Worm (Caenorhabditis elegans) whole organism, L1 larva: Measurements from ENCODE around the gene pals-19.

Source experiments
- C04F5.9 ChIP-seq: sonication (generic microtip); optimal IDR thresholded peaks from 2 replicates; lab custom pipeline; 2016; ENCODE audit warnings: missing genetic modification characterization, missing compliant biosample characterization
- C16A3.4 ChIP-seq: fragments of 150-350 bp; optimal IDR thresholded peaks from 2 replicates; lab custom pipeline; 2014; ENCODE audit warnings: missing biosample characterization, missing genetic modification characterization
- Y116A8C.19 ChIP-seq: sonication (generic microtip); optimal IDR thresholded peaks from 2 replicates; lab custom pipeline; 2016; ENCODE audit warnings: missing compliant biosample characterization, missing genetic modification characterization, borderline replicate concordance
- aha-1 ChIP-seq: fragments of 150-350 bp; optimal IDR thresholded peaks from 2 replicates; lab custom pipeline; 2014; ENCODE audit warnings: missing biosample characterization, missing genetic modification characterization
- ama-1 ChIP-seq: fragments of 150-350 bp; optimal IDR thresholded peaks from 2 replicates; lab custom pipeline; 2014
- blmp-1 ChIP-seq: fragments of 150-350 bp; optimal IDR thresholded peaks from 2 replicates; lab custom pipeline; 2014; ENCODE audit warnings: missing biosample characterization, missing genetic modification characterization
- ceh-63 ChIP-seq: fragments of 200-800 bp; sonication (Bioruptor generic); optimal IDR thresholded peaks from 2 replicates; lab custom pipeline; 2018; ENCODE audit warnings: mild to moderate bottlenecking, missing genetic modification characterization, missing compliant biosample characterization
- ceh-8 ChIP-seq: fragments of 200-800 bp; sonication (Bioruptor generic); optimal IDR thresholded peaks from 2 replicates; lab custom pipeline; 2018; ENCODE audit warnings: mild to moderate bottlenecking, missing genetic modification characterization, moderate library complexity, missing compliant biosample characterization
- ces-1 ChIP-seq: fragments of 150-350 bp; optimal IDR thresholded peaks from 2 replicates; lab custom pipeline; 2014; ENCODE audit warnings: missing biosample characterization, missing genetic modification reagents, missing genetic modification characterization
- dsc-1 ChIP-seq: sonication (generic microtip); optimal IDR thresholded peaks from 2 replicates; lab custom pipeline; 2016; ENCODE audit warnings: mild to moderate bottlenecking, missing genetic modification characterization, missing compliant biosample characterization
- efl-1 ChIP-seq, 4 experiments: fragments of 150-350 bp; optimal IDR thresholded peaks in 3 of 4; peaks in 1 of 4; 1 replicate in 1 of 4; 2 replicates in 3 of 4; lab custom pipeline; 2014; ENCODE audit warnings: missing biosample characterization in 2 of 4, missing genetic modification characterization in 2 of 4, missing genetic modification reagents in 2 of 4
- efl-3 ChIP-seq: fragments of 200-800 bp; sonication (Bioruptor generic); optimal IDR thresholded peaks from 2 replicates; lab custom pipeline; 2018; ENCODE audit warnings: mild to moderate bottlenecking, missing genetic modification characterization, missing compliant biosample characterization
- elt-2 ChIP-seq: sonication (generic microtip); optimal IDR thresholded peaks from 2 replicates; lab custom pipeline; 2016; ENCODE audit warnings: missing genetic modification characterization, mild to moderate bottlenecking, inconsistent platforms, missing compliant biosample characterization, missing genetic modification reagents
- ets-5 ChIP-seq: fragments of 200-800 bp; sonication (Bioruptor generic); IDR thresholded peaks from 2 replicates; pipeline ENCODE4 v1.3.6; 2022; ENCODE audit warnings: missing genetic modification characterization, missing compliant biosample characterization
- fkh-8 ChIP-seq: sonication (generic microtip); optimal IDR thresholded peaks from 2 replicates; lab custom pipeline; 2016; ENCODE audit warnings: mild to moderate bottlenecking, missing genetic modification characterization, missing compliant biosample characterization
- fos-1 ChIP-seq: fragments of 150-350 bp; optimal IDR thresholded peaks from 2 replicates; lab custom pipeline; 2014; ENCODE audit warnings: missing biosample characterization, missing genetic modification characterization
- hlh-17 ChIP-seq: fragments of 200-800 bp; sonication (Bioruptor generic); optimal IDR thresholded peaks from 2 replicates; lab custom pipeline; 2018; ENCODE audit warnings: missing genetic modification characterization, mild to moderate bottlenecking, missing compliant biosample characterization, moderate library complexity, borderline replicate concordance
- hpl-2 ChIP-seq: fragments of 150-350 bp; optimal IDR thresholded peaks from 2 replicates; lab custom pipeline; 2014; ENCODE audit warnings: missing biosample characterization, missing genetic modification reagents, missing genetic modification characterization
- lin-13 ChIP-seq: fragments of 150-350 bp; optimal IDR thresholded peaks from 2 replicates; lab custom pipeline; 2014; ENCODE audit warnings: missing biosample characterization, missing genetic modification reagents, missing genetic modification characterization
- lin-14 ChIP-seq: fragments of 200-800 bp; sonication (Bioruptor generic); optimal IDR thresholded peaks from 2 replicates; lab custom pipeline; 2018; ENCODE audit warnings: mild to moderate bottlenecking, missing genetic modification characterization, moderate library complexity, missing compliant biosample characterization
- lin-35 ChIP-seq, 2 experiments: fragments of 150-350 bp; optimal IDR thresholded peaks; 2 replicates each; lab custom pipeline; 2014; ENCODE audit warnings: missing biosample characterization in 2 of 2, missing genetic modification characterization in 2 of 2, missing genetic modification reagents in 2 of 2
- lsy-2 ChIP-seq, 2 experiments: fragments of 150-350 bp; optimal IDR thresholded peaks; 2 replicates each; lab custom pipeline; 2014; ENCODE audit warnings: missing biosample characterization in 2 of 2, missing genetic modification characterization in 2 of 2
- mab-9 ChIP-seq: fragments of 200-800 bp; sonication (Bioruptor generic); IDR thresholded peaks from 2 replicates; pipeline ENCODE4 v1.3.6; 2022; ENCODE audit warnings: missing genetic modification reagents, missing genetic modification characterization, missing compliant biosample characterization
- mef-2 ChIP-seq: fragments of 150-350 bp; optimal IDR thresholded peaks from 2 replicates; lab custom pipeline; 2014; ENCODE audit warnings: missing biosample characterization, missing genetic modification characterization
- nhr-11 ChIP-seq: fragments of 150-350 bp; optimal IDR thresholded peaks from 2 replicates; lab custom pipeline; 2014; ENCODE audit warnings: missing biosample characterization, missing genetic modification characterization
- nhr-12 ChIP-seq: sonication (generic microtip); optimal IDR thresholded peaks from 2 replicates; lab custom pipeline; 2017; ENCODE audit warnings: missing biosample characterization, missing genetic modification characterization
- nhr-19 ChIP-seq: fragments of 200-800 bp; sonication (Bioruptor generic); conservative IDR thresholded peaks from 2 replicates; pipeline ENCODE4 v1.3.6; 2022; ENCODE audit warnings: missing genetic modification characterization, missing compliant biosample characterization
- nhr-20 ChIP-seq: sonication (generic microtip); optimal IDR thresholded peaks from 2 replicates; lab custom pipeline; 2016; ENCODE audit warnings: mild to moderate bottlenecking, missing genetic modification characterization, missing compliant biosample characterization
- nhr-28 ChIP-seq: fragments of 150-350 bp; optimal IDR thresholded peaks from 2 replicates; lab custom pipeline; 2014; ENCODE audit warnings: missing biosample characterization, missing genetic modification characterization
- nhr-76 ChIP-seq: sonication (generic microtip); optimal IDR thresholded peaks from 2 replicates; lab custom pipeline; 2017; ENCODE audit warnings: missing biosample characterization, missing genetic modification characterization
- nhr-77 ChIP-seq: fragments of 150-350 bp; optimal IDR thresholded peaks from 2 replicates; lab custom pipeline; 2014; ENCODE audit warnings: missing biosample characterization, missing genetic modification characterization
- nhr-84 ChIP-seq: sonication (generic microtip); optimal IDR thresholded peaks from 2 replicates; lab custom pipeline; 2017; ENCODE audit warnings: missing biosample characterization, missing genetic modification characterization
- pag-3 ChIP-seq: sonication (generic microtip); optimal IDR thresholded peaks from 2 replicates; lab custom pipeline; 2017; ENCODE audit warnings: missing genetic modification characterization, mild to moderate bottlenecking, missing compliant biosample characterization, antibody characterized with exemption, borderline replicate concordance; ENCODE audit not compliant: insufficient read depth
- pax-3 ChIP-seq: fragments of 200-800 bp; sonication (Bioruptor generic); optimal IDR thresholded peaks from 2 replicates; lab custom pipeline; 2018; ENCODE audit warnings: mild to moderate bottlenecking, missing genetic modification characterization, moderate library complexity, missing compliant biosample characterization
- rnt-1 ChIP-seq: sonication (generic microtip); optimal IDR thresholded peaks from 2 replicates; lab custom pipeline; 2016; ENCODE audit warnings: mild to moderate bottlenecking, missing genetic modification characterization, moderate library complexity, missing compliant biosample characterization
- snpc-4 ChIP-seq: fragments of 150-350 bp; optimal IDR thresholded peaks from 2 replicates; lab custom pipeline; 2014; ENCODE audit warnings: missing biosample characterization, missing genetic modification characterization
- sox-4 ChIP-seq: sonication (generic microtip); optimal IDR thresholded peaks from 2 replicates; lab custom pipeline; 2016; ENCODE audit warnings: missing genetic modification characterization, missing compliant biosample characterization
- swsn-7 ChIP-seq: sonication (generic microtip); optimal IDR thresholded peaks from 2 replicates; lab custom pipeline; 2016; ENCODE audit warnings: missing genetic modification characterization, missing compliant biosample characterization
- tbx-2 ChIP-seq: sonication (generic microtip); optimal IDR thresholded peaks from 2 replicates; lab custom pipeline; 2016; ENCODE audit warnings: missing genetic modification characterization, missing compliant biosample characterization
- unc-130 ChIP-seq: fragments of 150-350 bp; optimal IDR thresholded peaks from 2 replicates; lab custom pipeline; 2017; ENCODE audit warnings: missing biosample characterization, missing genetic modification characterization, inconsistent platforms
- unc-86 ChIP-seq: sonication (generic microtip); optimal IDR thresholded peaks from 2 replicates; lab custom pipeline; 2016; ENCODE audit warnings: missing genetic modification characterization, missing compliant biosample characterization
- xbp-1 ChIP-seq: sonication (generic microtip); optimal IDR thresholded peaks from 2 replicates; lab custom pipeline; 2016; ENCODE audit warnings: missing genetic modification characterization, missing compliant biosample characterization
- ztf-4 ChIP-seq: fragments of 150-350 bp; optimal IDR thresholded peaks from 2 replicates; lab custom pipeline; 2014; ENCODE audit warnings: missing biosample characterization, missing genetic modification characterization

Gene pals-19

DNA sequence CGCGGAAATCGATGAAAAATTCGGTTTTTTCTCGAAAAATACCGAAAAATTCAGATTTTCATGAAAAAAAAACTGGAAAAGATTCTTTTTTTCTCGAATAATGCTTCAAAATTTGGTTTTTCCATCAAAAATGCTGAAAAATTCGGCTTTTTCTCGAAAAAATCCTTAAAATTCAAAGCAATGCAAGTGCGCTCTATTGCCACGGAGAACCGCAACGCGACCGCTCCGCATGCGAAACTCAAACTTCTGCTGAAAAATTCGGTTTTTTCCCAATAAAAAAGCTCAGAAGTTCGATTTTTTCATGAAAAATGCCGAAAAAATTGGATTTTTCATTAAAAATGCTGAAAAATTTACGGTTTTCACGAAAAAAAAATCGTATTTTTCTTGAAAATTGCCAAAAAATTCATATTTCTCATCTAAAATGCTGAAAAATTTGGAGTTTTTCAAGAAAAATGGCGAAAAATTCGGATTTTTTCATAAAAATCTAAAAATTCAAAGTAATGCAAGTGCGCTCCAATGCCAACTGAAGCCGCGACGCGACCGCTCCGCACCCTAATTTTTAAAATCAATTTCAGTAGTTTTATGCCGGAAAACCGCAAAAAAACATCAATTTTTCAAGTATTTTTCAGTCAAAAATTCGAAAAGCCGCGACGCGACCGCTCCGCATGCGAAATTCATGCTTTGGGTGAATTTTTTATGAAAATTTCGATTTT lies 11.5 kb downstream of the pals-19 start:
- TF ChIP-seq nhr-77 (tag; lab: Kevin White, UChicago) (no peak), pag-3 (tag; lab: Kevin White, UChicago) (no peak), ceh-8 (GFP tag; lab: Kevin White, UChicago) (no peak), snpc-4 (tag; lab: Kevin White, UChicago) (no peak), rnt-1 (tag; lab: Kevin White, UChicago) (no peak), ztf-4 (tag; lab: Kevin White, UChicago) (no peak), lin-14 (no peak), tbx-2 (tag; lab: Kevin White, UChicago) (no peak), xbp-1 (no peak), hlh-17 (GFP tag; lab: Kevin White, UChicago) (no peak), blmp-1 (tag; lab: Kevin White, UChicago) (no peak)

DNA sequence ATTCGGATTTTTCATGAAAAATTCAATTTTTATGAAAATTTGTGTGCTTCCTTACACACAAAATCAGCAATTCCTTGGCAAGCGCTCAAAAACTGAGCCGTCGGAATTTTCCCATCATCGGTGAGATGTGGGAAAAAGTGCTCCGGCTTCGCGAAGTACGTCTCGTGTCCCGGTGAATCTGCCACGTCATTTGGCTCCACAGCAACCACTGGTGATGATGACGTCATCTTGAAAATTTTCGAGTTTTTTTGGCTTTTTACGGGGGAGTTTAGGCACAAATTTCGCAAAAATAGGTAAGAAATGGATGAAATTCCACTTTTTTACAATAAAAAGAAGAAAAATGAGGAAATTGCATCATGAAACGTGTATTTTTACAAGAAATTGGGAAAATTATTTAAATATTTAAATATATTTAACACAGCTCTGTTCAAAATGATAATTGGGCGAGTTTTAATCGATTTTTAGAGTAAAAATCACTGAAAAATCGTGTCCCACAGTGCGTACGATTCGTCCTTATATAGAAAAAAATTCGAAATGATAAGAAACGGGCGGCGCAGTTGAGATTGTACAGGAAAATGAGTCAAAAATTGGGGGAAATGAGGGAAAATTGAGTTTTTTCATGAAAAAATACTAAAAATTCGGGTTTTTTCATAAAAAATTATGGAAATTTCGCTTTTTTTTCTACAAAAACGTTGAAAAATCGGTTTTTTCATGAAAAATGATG lies 12.3 kb downstream of the pals-19 start, which contains the start of gene Y82E9BR.14:
TSS of gene Y82E9BR.14 (minus strand) at position 227 of the 724 bp plus-strand sequence.
- TF ChIP-seq nhr-84 (no peak), aha-1 (no peak), mab-9 (GFP tag; lab: Robert Waterston, UW) (no peak), C04F5.9 (tag; lab: Kevin White, UChicago) (no peak), nhr-19 (no peak), ztf-4 (tag; lab: Kevin White, UChicago) (no peak), nhr-12 (tag; lab: Kevin White, UChicago) (no peak), C16A3.4 (tag; lab: Kevin White, UChicago) (no peak), swsn-7 (tag; lab: Kevin White, UChicago) (no peak), nhr-28 (tag; lab: Kevin White, UChicago) (no peak), nhr-20 (tag; lab: Kevin White, UChicago) (no peak), fkh-8 (tag; lab: Kevin White, UChicago) (no peak), fos-1 (no peak), unc-130 (tag; lab: Kevin White, UChicago) (no peak), pax-3 (tag; lab: Kevin White, UChicago) (no peak), ceh-63 (GFP tag; lab: Kevin White, UChicago) (no peak)

ce11 chrIII:1416571-1416970 lies 14.8 kb downstream of the pals-19 start:
- TF ChIP-seq dsc-1: no peak
- no peak for TF ChIP-seq sox-4 (tag; lab: Kevin White, UChicago)
- TF ChIP-seq mab-9 (GFP tag; lab: Robert Waterston, UW): no peak
- TF ChIP-seq lin-13 (GFP tag; lab: Kevin White, UChicago): no peak
- TF ChIP-seq ets-5: no peak
- TF ChIP-seq ama-1: no peak
- TF ChIP-seq ces-1 (GFP tag; lab: Kevin White, UChicago): no peak
- TF ChIP-seq efl-1 (optimal IDR thresholded peaks at IDR 0.05; lab: Kevin White, UChicago): no peak
- TF ChIP-seq efl-1 (GFP tag; optimal IDR thresholded peaks at IDR 0.05 in 1 of 2; lab: Kevin White, UChicago): no peak

DNA sequence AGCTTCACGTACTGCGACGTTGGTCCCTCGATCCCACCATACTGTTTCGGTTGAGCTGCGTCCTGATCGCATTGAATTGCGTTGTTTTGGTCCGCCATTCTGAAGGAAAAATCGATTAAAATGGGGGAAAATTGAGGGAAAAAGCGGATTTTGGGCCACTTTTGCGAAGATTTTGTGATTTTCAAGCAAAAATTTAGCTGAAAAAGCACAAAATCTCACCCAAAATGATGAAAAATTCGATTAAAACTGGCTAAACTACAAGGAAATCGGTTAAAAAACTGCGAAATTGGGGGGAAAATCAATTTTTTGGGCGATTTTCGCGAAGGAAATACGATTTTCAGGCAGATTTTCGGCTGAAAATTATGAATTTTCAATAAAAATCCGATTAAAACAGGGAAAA lies 15.3 kb downstream of the pals-19 start, which contains the start of gene elc-1:
TSS of gene elc-1 (minus strand) at position 101 of the 400 bp plus-strand sequence.
- no peak for TF ChIP-seq nhr-19
- no peak for TF ChIP-seq C04F5.9 (tag; lab: Kevin White, UChicago)
- no peak for TF ChIP-seq mef-2 (tag; lab: Kevin White, UChicago)
- TF ChIP-seq Y116A8C.19: no peak
- TF ChIP-seq lsy-2 (tag; optimal IDR thresholded peaks at IDR 0.05; lab: Kevin White, UChicago): no peak
- no peak for TF ChIP-seq unc-130 (tag; lab: Kevin White, UChicago)
- TF ChIP-seq nhr-11: no peak
- TF ChIP-seq nhr-76: no peak
- TF ChIP-seq lin-35 (GFP tag; optimal IDR thresholded peaks at IDR 0.05; lab: Kevin White, UChicago): no peak
- TF ChIP-seq ets-5: no peak
- no peak for TF ChIP-seq unc-86
- no peak for TF ChIP-seq hpl-2
- TF ChIP-seq efl-3 (GFP tag; lab: Kevin White, UChicago): no peak
- no peak for TF ChIP-seq rnt-1 (tag; lab: Kevin White, UChicago)
- no peak for TF ChIP-seq hlh-17 (GFP tag; lab: Kevin White, UChicago)
- TF ChIP-seq nhr-77 (tag; lab: Kevin White, UChicago): no peak
- no peak for TF ChIP-seq elt-2 (tag; lab: Kevin White, UChicago)
- TF ChIP-seq, all 84 proteins: peak for 0
